Fruit fly (Drosophila melanogaster): ENCODE measurements around the gene CG34164.

CG34164 gene

DNA sequence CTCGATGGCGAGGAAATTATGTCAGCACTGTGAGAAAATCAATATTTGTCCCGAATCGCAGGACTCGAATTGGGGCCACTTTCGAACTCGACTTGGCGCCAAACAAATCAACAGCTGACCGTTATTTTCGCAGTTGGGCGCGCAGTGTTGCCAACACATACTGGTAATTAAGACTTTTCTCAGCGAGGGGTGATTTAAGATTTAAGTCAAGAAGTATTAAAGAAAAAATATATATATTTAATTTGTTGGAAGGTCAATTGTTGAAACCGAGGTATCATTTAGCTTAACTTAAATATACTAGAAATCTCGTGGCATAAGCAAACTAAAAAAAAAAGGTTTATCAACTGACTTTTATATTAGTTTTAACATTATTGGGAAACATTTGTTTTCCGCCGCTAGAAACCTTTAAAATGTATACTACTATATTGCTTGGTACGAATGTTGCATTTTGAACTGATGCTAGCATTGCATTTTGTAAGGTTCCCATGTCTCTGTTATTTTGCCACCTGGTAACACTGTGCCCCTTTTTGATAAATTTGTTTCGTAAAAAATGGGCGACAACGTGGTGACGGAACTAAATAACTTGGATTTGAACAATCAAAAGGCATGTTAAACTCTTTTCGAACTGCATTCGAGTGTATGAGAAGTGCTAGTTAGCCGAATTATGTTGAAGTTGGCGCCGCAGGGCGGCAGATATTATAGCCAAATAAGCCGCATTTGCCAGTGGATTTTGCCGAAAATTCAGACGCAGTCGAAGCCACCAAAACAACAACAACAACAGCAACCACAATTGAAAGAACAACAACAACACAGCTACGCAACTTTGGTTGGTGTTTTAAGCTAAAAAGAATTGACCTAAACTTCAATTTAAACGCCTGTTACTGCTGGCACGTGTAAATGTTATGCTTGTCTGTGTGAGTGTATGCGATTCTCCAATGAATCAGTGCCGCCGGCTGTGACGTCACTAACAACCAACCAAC, 47.4 kb downstream of the CG34164 start, which contains the start of the genes Patsas and ThrRS (continued):
- TF ChIP-seq CG8765 (GFP tag; IDR thresholded peaks at IDR 0.05) (no peak), CG12769 (tag; optimal IDR thresholded peaks at IDR 0.05) (no peak), CG33557 (GFP tag; optimal IDR thresholded peaks at IDR 0.05) (peak; percentile 75), CG13296 (GFP tag; optimal IDR thresholded peaks at IDR 0.05) (peak; percentile 78), CG15514 (GFP tag; optimal IDR thresholded peaks at IDR 0.05) (peak; percentile 78), Nf-YA (GFP tag; IDR thresholded peaks at IDR 0.05) (peak; percentile 64), CG8281 (tag; optimal IDR thresholded peaks at IDR 0.05) (peak; percentile 68), oc (tag; optimal IDR thresholded peaks at IDR 0.05) (no peak), CG13624 (GFP tag; optimal IDR thresholded peaks at IDR 0.05) (peak; percentile 78), Hmr (GFP tag; optimal IDR thresholded peaks at IDR 0.05) (peak; percentile 91), CG10147 (GFP tag; optimal IDR thresholded peaks at IDR 0.05) (peak; percentile 90), CG18619 (GFP tag; optimal IDR thresholded peaks at IDR 0.05) (peak; percentile 80), onecut (GFP tag; IDR thresholded peaks at IDR 0.05) (peak; percentile 97), Oaz (GFP tag; IDR thresholded peaks at IDR 0.05) (peak; percentile 65; the same call in 1 of the 2 replicates), Antp (GFP tag; optimal IDR thresholded peaks at IDR 0.05) (peak; percentile 67), H2.0 (GFP tag; IDR thresholded peaks at IDR 0.05) (peak; percentile 78), B-H2 (GFP tag; optimal IDR thresholded peaks at IDR 0.05) (peak; percentile 81), Vsx1 (GFP tag; optimal IDR thresholded peaks at IDR 0.05) (no peak), CG1529 (GFP tag; optimal IDR thresholded peaks at IDR 0.05) (peak; percentile 42), CG12155 (GFP tag; optimal IDR thresholded peaks at IDR 0.05) (peak; percentile 88), Meics (GFP tag; optimal IDR thresholded peaks at IDR 0.05) (peak; percentile 87), chn (GFP tag; optimal IDR thresholded peaks at IDR 0.05) (peak; percentile 72), knrl (GFP tag; IDR thresholded peaks at IDR 0.05; ENCODE audit: partially characterized antibody) (peak; percentile 40; the same call in 1 of the 3 replicates), slou (GFP tag; optimal IDR thresholded peaks at IDR 0.05) (peak; percentile 82), CG7963 (GFP tag; IDR thresholded peaks at IDR 0.05; ENCODE audit: partially characterized antibody) (no peak), Hmx (GFP tag; optimal IDR thresholded peaks at IDR 0.05) (peak; percentile 41), Dek (tag; optimal IDR thresholded peaks at IDR 0.05) (peak; percentile 92), Doc3 (GFP tag; IDR thresholded peaks at IDR 0.05; ENCODE audit: partially characterized antibody) (no peak; the same call in 2 of the 3 replicates), lilli (GFP tag; optimal IDR thresholded peaks at IDR 0.05) (peak; percentile 82), CG7556 (GFP tag; optimal IDR thresholded peaks at IDR 0.05) (peak; percentile 81), seq (GFP tag; IDR thresholded peaks at IDR 0.05) (peak; percentile 82), Sry-β (GFP tag; optimal IDR thresholded peaks at IDR 0.05) (peak; percentile 39), CG31441 (GFP tag; IDR thresholded peaks at IDR 0.05) (peak; percentile 90), Hr78 (GFP tag; optimal IDR thresholded peaks at IDR 0.05) (no peak), tgo (GFP tag; IDR thresholded peaks at IDR 0.05) (peak; percentile 88), Dref (GFP tag; IDR thresholded peaks at IDR 0.05) (peak; percentile 33; the same call in 1 of the 2 replicates), CG15011 (GFP tag; optimal IDR thresholded peaks at IDR 0.05) (no peak), Dll (GFP tag; IDR thresholded peaks at IDR 0.05; ENCODE audit: partially characterized antibody) (0 out of 4 replicates have a peak, but pooled peaks have one; percentile 26), dati (GFP tag; IDR thresholded peaks at IDR 0.05) (no peak), Drgx (GFP tag; IDR thresholded peaks at IDR 0.05) (peak; percentile 83), hb (GFP tag; IDR thresholded peaks at IDR 0.05; ENCODE audit: partially characterized antibody) (no peak), CG13894 (tag; optimal IDR thresholded peaks at IDR 0.05) (peak; percentile 85), dpn (GFP tag; optimal IDR thresholded peaks at IDR 0.05) (peak; percentile 71 to 90), tx (GFP tag; optimal IDR thresholded peaks at IDR 0.05) (peak; percentile 72), H15 (GFP tag; IDR thresholded peaks at IDR 0.05) (peak; percentile 76; the same call in 2 of the 3 replicates), Dad (GFP tag; optimal IDR thresholded peaks at IDR 0.05) (peak; percentile 71), CG3995 (GFP tag; optimal IDR thresholded peaks at IDR 0.05) (peak; percentile 27)
